Fruit fly (Drosophila melanogaster) whole organism, embryonic: Measurements from ENCODE around the gene Muc91C.

Experiments
- Asciz ChIP-seq: fragments of 200-800 bp; sonication (Bioruptor generic); optimal IDR thresholded peaks from 2 replicates; lab custom pipeline; 2017; ENCODE audit warnings: missing biosample characterization, mild to moderate bottlenecking, missing genetic modification characterization, missing genetic modification reagents
- Atf-2 ChIP-seq: fragments of 200-800 bp; sonication (Bioruptor generic); optimal IDR thresholded peaks from 2 replicates; lab custom pipeline; 2016; ENCODE audit warnings: missing biosample characterization, missing genetic modification characterization
- B-H2 ChIP-seq: fragments of 200-800 bp; sonication (Bioruptor generic); optimal IDR thresholded peaks from 2 replicates; lab custom pipeline; 2018; ENCODE audit warnings: missing biosample characterization, mild to moderate bottlenecking, missing genetic modification characterization
- BEAF-32 ChIP-seq: fragments of 200-800 bp; sonication (Bioruptor generic); optimal IDR thresholded peaks from 3 replicates; lab custom pipeline; 2017; ENCODE audit warnings: missing biosample characterization, missing genetic modification characterization, mild to moderate bottlenecking, moderate library complexity, missing genetic modification reagents
- Bteb2 ChIP-seq: fragments of 200-800 bp; sonication (Bioruptor generic); optimal IDR thresholded peaks from 2 replicates; lab custom pipeline; 2016; ENCODE audit warnings: missing biosample characterization, missing genetic modification characterization
- CG11696 ChIP-seq: fragments of 200-800 bp; sonication (Bioruptor generic); IDR thresholded peaks from 2 replicates; pipeline ENCODE4 v1.3.6; 2022; ENCODE audit warnings: missing biosample characterization, missing genetic modification characterization
- CG12071 ChIP-seq: fragments of 200-800 bp; sonication (Bioruptor generic); optimal IDR thresholded peaks from 3 replicates; lab custom pipeline; 2018; ENCODE audit warnings: missing biosample characterization, mild to moderate bottlenecking, missing genetic modification characterization
- CG13296 ChIP-seq: fragments of 200-800 bp; sonication (Bioruptor generic); optimal IDR thresholded peaks from 3 replicates; lab custom pipeline; 2018; ENCODE audit warnings: missing biosample characterization, mild to moderate bottlenecking, missing genetic modification characterization
- CG14710 ChIP-seq: fragments of 200-800 bp; sonication (Bioruptor generic); optimal IDR thresholded peaks from 3 replicates; lab custom pipeline; 2019; ENCODE audit warnings: missing biosample characterization, mild to moderate bottlenecking, missing genetic modification characterization, moderate library complexity
- CG14860 ChIP-seq: fragments of 200-800 bp; sonication (Bioruptor generic); IDR thresholded peaks from 3 replicates; pipeline ENCODE4 v1.3.6; 2022; ENCODE audit warnings: missing biosample characterization, missing genetic modification characterization; ENCODE audit not compliant: partially characterized antibody
- CG15601 ChIP-seq: fragments of 200-800 bp; sonication (Bioruptor generic); optimal IDR thresholded peaks from 3 replicates; lab custom pipeline; 2019; ENCODE audit warnings: missing biosample characterization, mild to moderate bottlenecking, missing genetic modification characterization, moderate library complexity
- CG1647 ChIP-seq: fragments of 200-800 bp; sonication (Bioruptor generic); optimal IDR thresholded peaks from 3 replicates; lab custom pipeline; 2016; ENCODE audit warnings: missing biosample characterization, missing genetic modification characterization
- CG16779 ChIP-seq: fragments of 200-800 bp; sonication (Bioruptor generic); IDR thresholded peaks from 2 replicates; pipeline ENCODE4 v1.3.6; 2022; ENCODE audit warnings: missing biosample characterization, missing genetic modification characterization
- CG17328 ChIP-seq: fragments of 200-800 bp; sonication (Bioruptor generic); IDR thresholded peaks from 2 replicates; pipeline ENCODE4 v1.3.6; 2022; ENCODE audit warnings: missing biosample characterization, missing genetic modification characterization
- CG18764 ChIP-seq: fragments of 200-800 bp; sonication (Bioruptor generic); optimal IDR thresholded peaks from 3 replicates; lab custom pipeline; 2016; ENCODE audit warnings: missing biosample characterization, missing genetic modification characterization
- CG4424 ChIP-seq: fragments of 200-800 bp; sonication (Bioruptor generic); optimal IDR thresholded peaks from 3 replicates; lab custom pipeline; 2016; ENCODE audit warnings: missing biosample characterization, missing genetic modification characterization
- CG4820 ChIP-seq: fragments of 200-800 bp; sonication (Bioruptor generic); optimal IDR thresholded peaks from 3 replicates; lab custom pipeline; 2016; ENCODE audit warnings: missing biosample characterization, missing genetic modification characterization
- CG6791 ChIP-seq: fragments of 200-800 bp; sonication (Bioruptor generic); IDR thresholded peaks from 3 replicates; pipeline ENCODE4 v1.3.6; 2022; ENCODE audit warnings: missing biosample characterization, missing genetic modification characterization; ENCODE audit not compliant: partially characterized antibody
- D ChIP-seq, 2 experiments: fragments of 200-800 bp in 1 of 2; fragments of >200 bp in 1 of 2; sonication (Bioruptor generic) in 1 of 2; optimal IDR thresholded peaks; 2 replicates in 1 of 2; 3 replicates in 1 of 2; lab custom pipeline; 2017; ENCODE audit warnings: mild to moderate bottlenecking in 1 of 2, missing biosample characterization in 1 of 2, missing genetic modification characterization in 1 of 2, missing genetic modification reagents in 1 of 2
- Ets65A ChIP-seq: fragments of 200-800 bp; sonication (Bioruptor generic); peaks from one replicate; lab custom pipeline; 2016; ENCODE audit warnings: missing biosample characterization, missing genetic modification characterization
- Gsc ChIP-seq: fragments of 200-800 bp; sonication (Bioruptor generic); IDR thresholded peaks from 2 replicates; pipeline ENCODE4 v1.3.6; 2022; ENCODE audit warnings: missing biosample characterization, missing genetic modification characterization
- Hand ChIP-seq: fragments of 200-800 bp; sonication (Bioruptor generic); optimal IDR thresholded peaks from 2 replicates; lab custom pipeline; 2017; ENCODE audit warnings: mild to moderate bottlenecking, missing biosample characterization, missing genetic modification reagents, missing genetic modification characterization
- MTF-1 ChIP-seq: fragments of 200-800 bp; sonication (Bioruptor generic); optimal IDR thresholded peaks from 2 replicates; lab custom pipeline; 2018; ENCODE audit warnings: missing biosample characterization, mild to moderate bottlenecking, missing genetic modification characterization, borderline replicate concordance
- Meics ChIP-seq: fragments of 200-800 bp; sonication (Bioruptor generic); optimal IDR thresholded peaks from 2 replicates; lab custom pipeline; 2017; ENCODE audit warnings: missing biosample characterization, mild to moderate bottlenecking, missing genetic modification characterization
- Neu2 ChIP-seq: fragments of 200-800 bp; sonication (Bioruptor generic); optimal IDR thresholded peaks from 3 replicates; lab custom pipeline; 2016; ENCODE audit warnings: missing biosample characterization, missing genetic modification characterization, borderline replicate concordance
- NfI ChIP-seq: fragments of 200-800 bp; sonication (Bioruptor generic); optimal IDR thresholded peaks from 3 replicates; lab custom pipeline; 2018; ENCODE audit warnings: missing biosample characterization, mild to moderate bottlenecking, missing genetic modification characterization, moderate library complexity
- Pdp1 ChIP-seq, 2 experiments: fragments of 200-800 bp; sonication (Bioruptor generic); optimal IDR thresholded peaks; 3 replicates each; lab custom pipeline; 2016; ENCODE audit warnings: missing biosample characterization in 2 of 2, missing genetic modification characterization in 2 of 2, mild to moderate bottlenecking in 1 of 2, moderate library complexity in 1 of 2
- Rx ChIP-seq: fragments of 200-800 bp; sonication (Bioruptor generic); IDR thresholded peaks from 2 replicates; pipeline ENCODE4 v1.3.6; 2022; ENCODE audit warnings: missing biosample characterization, missing genetic modification characterization
- Trl ChIP-seq, 3 experiments: fragments of >200 bp in 2 of 3; fragments of 200-800 bp in 1 of 3; sonication (Bioruptor generic) in 1 of 3; optimal IDR thresholded peaks; 2 replicates in 1 of 3; 3 replicates in 2 of 3; lab custom pipeline; 2016 to 2017; ENCODE audit warnings: missing biosample characterization in 1 of 3, missing genetic modification characterization in 1 of 3
- amos ChIP-seq: fragments of 200-800 bp; sonication (Bioruptor generic); IDR thresholded peaks from 2 replicates; pipeline ENCODE4 v1.3.6; 2022; ENCODE audit warnings: missing biosample characterization, missing genetic modification characterization; ENCODE audit not compliant: partially characterized antibody
- ci ChIP-seq: fragments of 200-800 bp; sonication (Bioruptor generic); IDR thresholded peaks from 3 replicates; pipeline ENCODE4 v1.3.6; 2022; ENCODE audit warnings: missing biosample characterization, missing genetic modification characterization
- danr ChIP-seq: fragments of 200-800 bp; sonication (Bioruptor generic); IDR thresholded peaks from 2 replicates; pipeline ENCODE4 v1.3.6; 2022; ENCODE audit warnings: missing biosample characterization, missing genetic modification characterization
- ewg ChIP-seq: fragments of 200-800 bp; sonication (Bioruptor generic); optimal IDR thresholded peaks from 3 replicates; lab custom pipeline; 2017; ENCODE audit warnings: mild to moderate bottlenecking, missing biosample characterization, missing genetic modification reagents, missing genetic modification characterization
- kah ChIP-seq: fragments of 200-800 bp; sonication (Bioruptor generic); optimal IDR thresholded peaks from 2 replicates; lab custom pipeline; 2018; ENCODE audit warnings: missing biosample characterization, mild to moderate bottlenecking, missing genetic modification characterization
- mld ChIP-seq: fragments of 200-800 bp; sonication (Bioruptor generic); IDR thresholded peaks from 3 replicates; pipeline ENCODE4 v1.3.6; 2022; ENCODE audit warnings: missing biosample characterization, missing genetic modification characterization; ENCODE audit not compliant: partially characterized antibody
- nerfin-2 ChIP-seq: fragments of 200-800 bp; sonication (Bioruptor generic); IDR thresholded peaks from 2 replicates; pipeline ENCODE4 v1.3.6; 2022; ENCODE audit warnings: missing biosample characterization, missing genetic modification characterization; ENCODE audit not compliant: partially characterized antibody
- onecut ChIP-seq: fragments of 200-800 bp; sonication (Bioruptor generic); IDR thresholded peaks from 2 replicates; pipeline ENCODE4 v1.3.6; 2022; ENCODE audit warnings: missing biosample characterization, missing genetic modification characterization
- peb ChIP-seq: fragments of 200-800 bp; sonication (Bioruptor generic); IDR thresholded peaks from 2 replicates; pipeline ENCODE4 v1.3.6; 2022; ENCODE audit warnings: missing biosample characterization, missing genetic modification characterization
- ranshi ChIP-seq: fragments of 200-800 bp; sonication (Bioruptor generic); IDR thresholded peaks from 2 replicates; pipeline ENCODE4 v1.3.6; 2022; ENCODE audit warnings: missing biosample characterization, missing genetic modification characterization
- slp2 ChIP-seq: fragments of 200-800 bp; sonication (Bioruptor generic); optimal IDR thresholded peaks from 2 replicates; lab custom pipeline; 2016; ENCODE audit warnings: missing biosample characterization, missing genetic modification characterization
- tll ChIP-seq, 2 experiments: fragments of 200-800 bp in 1 of 2; fragments of >200 bp in 1 of 2; sonication (Bioruptor generic) in 1 of 2; optimal IDR thresholded peaks; 2 replicates each; lab custom pipeline; 2017 to 2019; ENCODE audit warnings: missing biosample characterization in 2 of 2, missing genetic modification characterization in 2 of 2, mild to moderate bottlenecking in 1 of 2, moderate library complexity in 1 of 2
- vvl ChIP-seq: fragments of 200-800 bp; sonication (Bioruptor generic); IDR thresholded peaks from 2 replicates; pipeline ENCODE4 v1.3.6; 2022; ENCODE audit warnings: missing biosample characterization, missing genetic modification characterization
- zf30C ChIP-seq: fragments of 200-800 bp; sonication (Bioruptor generic); optimal IDR thresholded peaks from 3 replicates; lab custom pipeline; 2018; ENCODE audit warnings: missing biosample characterization, mild to moderate bottlenecking, missing genetic modification characterization

Muc91C gene

DNA sequence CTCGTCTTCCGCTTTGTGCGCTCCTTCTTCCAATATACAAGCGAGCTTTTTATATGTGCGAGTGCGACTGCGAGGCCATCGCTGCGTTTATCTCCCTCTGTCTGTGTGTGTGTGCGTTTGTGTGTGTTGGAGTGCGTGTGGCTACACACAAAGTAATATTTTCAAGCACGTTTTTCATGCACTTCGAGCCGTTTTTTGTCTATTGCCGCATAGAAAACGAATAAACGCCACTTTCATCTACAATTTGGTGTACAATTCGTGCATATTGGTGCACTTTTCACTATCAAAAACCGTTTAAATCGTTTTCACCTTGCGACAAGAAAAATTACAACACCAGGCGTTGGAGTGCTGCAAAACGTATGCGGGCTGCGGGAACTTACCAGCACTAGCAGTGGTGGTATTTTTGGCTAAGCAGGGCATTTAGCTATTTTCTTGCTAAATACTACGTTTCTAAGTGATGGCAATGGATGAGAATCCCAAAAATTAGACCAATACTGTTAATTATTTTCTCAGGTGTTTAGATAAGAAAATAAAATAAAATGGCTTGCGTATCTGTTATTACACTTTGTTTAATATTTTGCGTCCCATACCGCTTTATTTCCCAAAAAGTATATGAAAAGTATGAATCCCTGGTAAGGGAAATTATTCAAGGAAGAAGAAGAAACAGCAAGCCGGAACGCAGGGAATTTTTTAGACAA lies 33.4 kb downstream of the Muc91C start, which contains the start of the genes CG31224 and CstF64 (continued):
- TF ChIP-seq nerfin-2 = no peak
- TF ChIP-seq mld = no peak
- TF ChIP-seq CG17328 = peak; percentile 83
- TF ChIP-seq MTF-1 (GFP tag; lab: Kevin White, UChicago) = peak; percentile 32
- no peak for TF ChIP-seq Hand
- TF ChIP-seq kah = peak; percentile 8
- TF ChIP-seq B-H2 = peak; percentile 87
- 0 out of 2 replicates have a peak, but pooled peaks have one; percentile 9 for TF ChIP-seq Gsc (GFP tag; lab: Robert Waterston, UW)
- TF ChIP-seq tll (GFP tag; optimal IDR thresholded peaks at IDR 0.05; lab: Kevin White, UChicago) = no peak
- peak; percentile 72 for TF ChIP-seq CG13296 (GFP tag; lab: Kevin White, UChicago)
- no peak; the same call in 1 of the 2 replicates for TF ChIP-seq danr (GFP tag; lab: Robert Waterston, UW)
- peak; percentile 70 for TF ChIP-seq ewg
- TF ChIP-seq CG12071 (GFP tag; lab: Kevin White, UChicago) = no peak
- no peak for TF ChIP-seq CG6791 (GFP tag; lab: Robert Waterston, UW)
- peak; percentile 88 for TF ChIP-seq Bteb2
- TF ChIP-seq Atf-2 = peak; percentile 84
- peak; percentile 74 for TF ChIP-seq CG15601 (tag; lab: Kevin White, UChicago)
- peak; percentile 80 for TF ChIP-seq CG18764 (GFP tag; lab: Kevin White, UChicago)
- TF ChIP-seq NfI (GFP tag; lab: Kevin White, UChicago) = peak; percentile 86
- peak; percentile 78 for TF ChIP-seq Meics (GFP tag; lab: Kevin White, UChicago)
- TF ChIP-seq ranshi (GFP tag; lab: Robert Waterston, UW) = peak; percentile 84
- peak; percentile 86 to 94 for TF ChIP-seq Pdp1 (GFP tag; optimal IDR thresholded peaks at IDR 0.05; lab: Kevin White, UChicago)
- TF ChIP-seq CG1647 = peak; percentile 86
- no peak for TF ChIP-seq CG16779
- peak; percentile 54 for TF ChIP-seq BEAF-32 (GFP tag; lab: Kevin White, UChicago)

DNA sequence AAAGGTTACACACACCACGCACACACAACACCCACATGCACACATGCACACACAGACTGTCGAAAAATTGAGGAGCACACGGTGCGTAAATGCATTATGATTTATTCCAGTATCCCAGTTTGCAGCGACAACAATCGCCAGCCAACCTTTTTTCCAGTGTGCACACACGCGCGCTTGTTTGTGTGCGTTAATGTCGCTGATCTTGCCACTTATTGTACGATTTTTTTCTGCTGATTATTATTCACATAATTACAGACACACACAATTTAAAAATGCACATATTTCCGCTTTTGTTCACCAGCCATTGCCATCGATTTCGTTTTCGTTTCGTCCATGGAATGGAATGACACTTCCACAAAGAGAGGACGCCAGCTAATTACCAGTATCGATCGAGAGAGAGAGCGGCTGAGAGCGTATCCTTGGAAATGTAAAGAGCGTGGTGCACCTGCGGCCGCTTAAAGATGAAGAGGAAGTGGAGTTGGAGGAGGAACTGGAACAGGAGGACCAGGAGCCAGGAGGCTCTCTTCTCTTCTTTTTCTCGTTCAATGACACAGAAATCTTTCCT lies 34.1 kb downstream of the Muc91C start:
- TF ChIP-seq Rx (GFP tag; lab: Robert Waterston, UW) = no peak
- TF ChIP-seq Trl (optimal IDR thresholded peaks at IDR 0.05; lab: Kevin White, UChicago) = peak; percentile 73 to 78
- TF ChIP-seq Trl (GFP tag; optimal IDR thresholded peaks at IDR 0.05; lab: Kevin White, UChicago) = no peak
- TF ChIP-seq CG11696 (GFP tag; lab: Robert Waterston, UW) = 0 out of 2 replicates have a peak, but pooled peaks have one; percentile 7
- peak; percentile 92 for TF ChIP-seq CG14710 (tag; lab: Kevin White, UChicago)
- TF ChIP-seq vvl (GFP tag; lab: Robert Waterston, UW) = peak; percentile 40; the same call in 1 of the 2 replicates
- peak; percentile 48 for TF ChIP-seq zf30C (GFP tag; lab: Kevin White, UChicago)
- TF ChIP-seq slp2 (GFP tag; lab: Kevin White, UChicago) = no peak
- no peak for TF ChIP-seq CG14860 (GFP tag; lab: Robert Waterston, UW)
- no peak for TF ChIP-seq peb
- TF ChIP-seq D (optimal IDR thresholded peaks at IDR 0.05; lab: Kevin White, UChicago) = peak; percentile 4
- no peak for TF ChIP-seq D (GFP tag; optimal IDR thresholded peaks at IDR 0.05; lab: Kevin White, UChicago)
- TF ChIP-seq CG4424 (GFP tag; lab: Kevin White, UChicago) = no peak
- peak; percentile 72 for TF ChIP-seq Ets65A (GFP tag; lab: Kevin White, UChicago)
- no peak for TF ChIP-seq CG4820
- peak; percentile 78 for TF ChIP-seq onecut (GFP tag; lab: Robert Waterston, UW)
- 0 out of 3 replicates have a peak, but pooled peaks have one; percentile 34 for TF ChIP-seq ci (GFP tag; lab: Robert Waterston, UW)
- no peak for TF ChIP-seq Neu2 (GFP tag; lab: Kevin White, UChicago)
- TF ChIP-seq amos (GFP tag; lab: Robert Waterston, UW) = no peak
- no peak for TF ChIP-seq Asciz (GFP tag; lab: Kevin White, UChicago)
- TF ChIP-seq, all 482 proteins: peak for 9
